Fruit fly (Drosophila melanogaster) whole organism, embryonic: Measurements from ENCODE around the gene rau.

Experiments used
- Asciz ChIP-seq: fragments of 200-800 bp; sonication (Bioruptor generic); optimal IDR thresholded peaks from 2 replicates; lab custom pipeline; 2017; ENCODE audit warnings: missing biosample characterization, mild to moderate bottlenecking, missing genetic modification characterization, missing genetic modification reagents
- CG10147 ChIP-seq: fragments of 200-800 bp; sonication (Bioruptor generic); optimal IDR thresholded peaks from 2 replicates; lab custom pipeline; 2019; ENCODE audit warnings: missing biosample characterization, mild to moderate bottlenecking, missing genetic modification characterization, moderate library complexity
- CG10543 ChIP-seq: fragments of 200-800 bp; sonication (Bioruptor generic); optimal IDR thresholded peaks from 3 replicates; lab custom pipeline; 2017; ENCODE audit warnings: missing biosample characterization, mild to moderate bottlenecking, missing genetic modification characterization, moderate library complexity
- CG11695 ChIP-seq: fragments of 200-800 bp; sonication (Bioruptor generic); IDR thresholded peaks from 3 replicates; pipeline ENCODE4 v1.3.6; 2022; ENCODE audit warnings: missing biosample characterization, missing genetic modification characterization
- CG11723 ChIP-seq: fragments of 200-800 bp; sonication (Bioruptor generic); optimal IDR thresholded peaks from 2 replicates; lab custom pipeline; 2017; ENCODE audit warnings: missing biosample characterization, mild to moderate bottlenecking, missing genetic modification characterization
- CG12659 ChIP-seq: fragments of 200-800 bp; sonication (Bioruptor generic); optimal IDR thresholded peaks from 3 replicates; lab custom pipeline; 2017; ENCODE audit warnings: mild to moderate bottlenecking, missing biosample characterization, missing genetic modification reagents, missing genetic modification characterization
- CG12942 ChIP-seq: fragments of 200-800 bp; sonication (Bioruptor generic); optimal IDR thresholded peaks from 3 replicates; lab custom pipeline; 2016; ENCODE audit warnings: missing biosample characterization, missing genetic modification characterization
- CG14050 ChIP-seq: fragments of 200-800 bp; sonication (Bioruptor generic); IDR thresholded peaks from 3 replicates; pipeline ENCODE4 v1.3.6; 2022; ENCODE audit warnings: missing biosample characterization, missing genetic modification characterization
- CG14710 ChIP-seq: fragments of 200-800 bp; sonication (Bioruptor generic); optimal IDR thresholded peaks from 3 replicates; lab custom pipeline; 2019; ENCODE audit warnings: missing biosample characterization, mild to moderate bottlenecking, missing genetic modification characterization, moderate library complexity
- CG16815 ChIP-seq: fragments of 200-800 bp; sonication (Bioruptor generic); optimal IDR thresholded peaks from 3 replicates; lab custom pipeline; 2017; ENCODE audit warnings: missing biosample characterization, mild to moderate bottlenecking, missing genetic modification characterization
- CG17912 ChIP-seq: fragments of 200-800 bp; sonication (Bioruptor generic); optimal IDR thresholded peaks from 2 replicates; lab custom pipeline; 2018; ENCODE audit warnings: missing biosample characterization, mild to moderate bottlenecking, missing genetic modification characterization
- CG2116 ChIP-seq: fragments of 200-800 bp; sonication (Bioruptor generic); optimal IDR thresholded peaks from 3 replicates; lab custom pipeline; 2018; ENCODE audit warnings: missing biosample characterization, mild to moderate bottlenecking, missing genetic modification characterization
- CG2129 ChIP-seq: fragments of 200-800 bp; sonication (Bioruptor generic); IDR thresholded peaks from 2 replicates; pipeline ENCODE4 v1.3.6; 2022; ENCODE audit warnings: missing biosample characterization, missing genetic modification characterization; ENCODE audit not compliant: partially characterized antibody
- CG2678 ChIP-seq: fragments of 200-800 bp; sonication (Bioruptor generic); optimal IDR thresholded peaks from 3 replicates; lab custom pipeline; 2019; ENCODE audit warnings: missing biosample characterization, mild to moderate bottlenecking, missing genetic modification characterization, moderate library complexity
- CG31441 ChIP-seq: fragments of 200-800 bp; sonication (Bioruptor generic); IDR thresholded peaks from 2 replicates; pipeline ENCODE4 v1.3.6; 2022; ENCODE audit warnings: missing biosample characterization, missing genetic modification characterization
- CG9215 ChIP-seq: fragments of 200-800 bp; sonication (Bioruptor generic); IDR thresholded peaks from 2 replicates; pipeline ENCODE4 v1.3.6; 2022; ENCODE audit warnings: missing biosample characterization, missing genetic modification characterization
- D ChIP-seq, 2 experiments: fragments of 200-800 bp in 1 of 2; fragments of >200 bp in 1 of 2; sonication (Bioruptor generic) in 1 of 2; optimal IDR thresholded peaks; 2 replicates in 1 of 2; 3 replicates in 1 of 2; lab custom pipeline; 2017; ENCODE audit warnings: mild to moderate bottlenecking in 1 of 2, missing biosample characterization in 1 of 2, missing genetic modification characterization in 1 of 2, missing genetic modification reagents in 1 of 2
- D19A ChIP-seq: fragments of 200-800 bp; optimal IDR thresholded peaks from 3 replicates; lab custom pipeline; 2019; ENCODE audit warnings: missing biosample characterization, mild to moderate bottlenecking, missing genetic modification characterization, moderate library complexity
- Dek ChIP-seq: fragments of 200-800 bp; sonication (Bioruptor generic); optimal IDR thresholded peaks from 3 replicates; lab custom pipeline; 2019; ENCODE audit warnings: missing biosample characterization, mild to moderate bottlenecking, missing genetic modification characterization, moderate library complexity
- Ets97D ChIP-seq: fragments of 200-800 bp; sonication (Bioruptor generic); optimal IDR thresholded peaks from 3 replicates; lab custom pipeline; 2016; ENCODE audit warnings: missing biosample characterization, missing genetic modification characterization
- H15 ChIP-seq: fragments of 200-800 bp; sonication (Bioruptor generic); IDR thresholded peaks from 3 replicates; pipeline ENCODE4 v1.3.6; 2022; ENCODE audit warnings: missing biosample characterization, missing genetic modification characterization
- Mad ChIP-seq: fragments of 200-800 bp; sonication (Bioruptor generic); optimal IDR thresholded peaks from 2 replicates; lab custom pipeline; 2016; ENCODE audit warnings: missing biosample characterization, missing genetic modification characterization
- Meics ChIP-seq: fragments of 200-800 bp; sonication (Bioruptor generic); optimal IDR thresholded peaks from 2 replicates; lab custom pipeline; 2017; ENCODE audit warnings: missing biosample characterization, mild to moderate bottlenecking, missing genetic modification characterization
- Oaz ChIP-seq: fragments of 200-800 bp; sonication (Bioruptor generic); IDR thresholded peaks from 2 replicates; pipeline ENCODE4 v1.3.6; 2022; ENCODE audit warnings: missing biosample characterization, missing genetic modification characterization
- Rx ChIP-seq: fragments of 200-800 bp; sonication (Bioruptor generic); IDR thresholded peaks from 2 replicates; pipeline ENCODE4 v1.3.6; 2022; ENCODE audit warnings: missing biosample characterization, missing genetic modification characterization
- Side ChIP-seq: fragments of 200-800 bp; sonication (Bioruptor generic); optimal IDR thresholded peaks from 2 replicates; lab custom pipeline; 2016; ENCODE audit warnings: missing biosample characterization, missing genetic modification characterization
- amos ChIP-seq: fragments of 200-800 bp; sonication (Bioruptor generic); IDR thresholded peaks from 2 replicates; pipeline ENCODE4 v1.3.6; 2022; ENCODE audit warnings: missing biosample characterization, missing genetic modification characterization; ENCODE audit not compliant: partially characterized antibody
- ara ChIP-seq: fragments of 200-800 bp; sonication (Bioruptor generic); IDR thresholded peaks from 2 replicates; pipeline ENCODE4 v1.3.6; 2022; ENCODE audit warnings: missing biosample characterization, missing genetic modification characterization
- ash1 ChIP-seq: fragments of 200-800 bp; sonication (Bioruptor generic); optimal IDR thresholded peaks from 2 replicates; lab custom pipeline; 2018; ENCODE audit warnings: missing biosample characterization, mild to moderate bottlenecking, missing genetic modification characterization
- bigmax ChIP-seq: fragments of 200-800 bp; sonication (Bioruptor generic); optimal IDR thresholded peaks from 2 replicates; lab custom pipeline; 2018; ENCODE audit warnings: missing biosample characterization, mild to moderate bottlenecking, missing genetic modification characterization
- bsh ChIP-seq, 2 experiments: fragments of 200-800 bp; sonication (Bioruptor generic); optimal IDR thresholded peaks; 2 replicates each; lab custom pipeline; 2017 to 2018; ENCODE audit warnings: mild to moderate bottlenecking in 2 of 2, missing biosample characterization in 2 of 2, missing genetic modification characterization in 2 of 2, moderate library complexity in 1 of 2
- ci ChIP-seq: fragments of 200-800 bp; sonication (Bioruptor generic); IDR thresholded peaks from 3 replicates; pipeline ENCODE4 v1.3.6; 2022; ENCODE audit warnings: missing biosample characterization, missing genetic modification characterization
- cwo ChIP-seq: fragments of 200-800 bp; sonication (Bioruptor generic); optimal IDR thresholded peaks from 3 replicates; lab custom pipeline; 2017; ENCODE audit warnings: missing biosample characterization, missing genetic modification characterization, mild to moderate bottlenecking, moderate library complexity, missing genetic modification reagents
- dimm ChIP-seq: fragments of 200-800 bp; sonication (Bioruptor generic); IDR thresholded peaks from 2 replicates; pipeline ENCODE4 v1.3.6; 2022; ENCODE audit warnings: missing biosample characterization, missing genetic modification characterization
- dmrt99B ChIP-seq: fragments of 200-800 bp; sonication (Bioruptor generic); optimal IDR thresholded peaks from 2 replicates; lab custom pipeline; 2018; ENCODE audit warnings: missing biosample characterization, mild to moderate bottlenecking, missing genetic modification characterization, moderate library complexity
- lilli ChIP-seq: fragments of 200-800 bp; sonication (Bioruptor generic); optimal IDR thresholded peaks from 3 replicates; lab custom pipeline; 2016; ENCODE audit warnings: missing biosample characterization, missing genetic modification characterization
- lmd ChIP-seq: fragments of 200-800 bp; sonication (Bioruptor generic); IDR thresholded peaks from 2 replicates; pipeline ENCODE4 v1.3.6; 2022; ENCODE audit warnings: missing biosample characterization, missing genetic modification characterization
- nerfin-2 ChIP-seq: fragments of 200-800 bp; sonication (Bioruptor generic); IDR thresholded peaks from 2 replicates; pipeline ENCODE4 v1.3.6; 2022; ENCODE audit warnings: missing biosample characterization, missing genetic modification characterization; ENCODE audit not compliant: partially characterized antibody
- pros ChIP-seq: fragments of 200-800 bp; sonication (Bioruptor generic); optimal IDR thresholded peaks from 3 replicates; lab custom pipeline; 2019; ENCODE audit warnings: missing biosample characterization, mild to moderate bottlenecking, missing genetic modification characterization, moderate library complexity
- ro ChIP-seq: fragments of 200-800 bp; sonication (Bioruptor generic); IDR thresholded peaks from 2 replicates; pipeline ENCODE4 v1.3.6; 2022; ENCODE audit warnings: missing biosample characterization, missing genetic modification characterization
- row ChIP-seq: fragments of 200-800 bp; sonication (Bioruptor generic); IDR thresholded peaks from 3 replicates; pipeline ENCODE4 v1.3.6; 2022; ENCODE audit warnings: missing biosample characterization, missing genetic modification characterization
- slp2 ChIP-seq: fragments of 200-800 bp; sonication (Bioruptor generic); optimal IDR thresholded peaks from 2 replicates; lab custom pipeline; 2016; ENCODE audit warnings: missing biosample characterization, missing genetic modification characterization
- sug ChIP-seq: fragments of 200-800 bp; optimal IDR thresholded peaks from 2 replicates; lab custom pipeline; 2019; ENCODE audit warnings: missing biosample characterization, mild to moderate bottlenecking, missing genetic modification characterization, moderate library complexity
- tin ChIP-seq: fragments of 200-800 bp; sonication (Bioruptor generic); optimal IDR thresholded peaks from 3 replicates; lab custom pipeline; 2016; ENCODE audit warnings: missing biosample characterization, missing genetic modification characterization
- tna ChIP-seq: fragments of 200-800 bp; sonication (Bioruptor generic); IDR thresholded peaks from 2 replicates; pipeline ENCODE4 v1.3.6; 2022; ENCODE audit warnings: missing biosample characterization, missing genetic modification characterization; ENCODE audit not compliant: partially characterized antibody
- tup ChIP-seq: fragments of 200-800 bp; sonication (Bioruptor generic); optimal IDR thresholded peaks from 2 replicates; lab custom pipeline; 2016; ENCODE audit warnings: missing biosample characterization, mild to moderate bottlenecking, missing genetic modification characterization, moderate library complexity
- vfl ChIP-seq: fragments of 200-800 bp; sonication (Bioruptor generic); optimal IDR thresholded peaks from 2 replicates; lab custom pipeline; 2016; ENCODE audit warnings: missing biosample characterization, missing genetic modification characterization

The rau gene

DNA sequence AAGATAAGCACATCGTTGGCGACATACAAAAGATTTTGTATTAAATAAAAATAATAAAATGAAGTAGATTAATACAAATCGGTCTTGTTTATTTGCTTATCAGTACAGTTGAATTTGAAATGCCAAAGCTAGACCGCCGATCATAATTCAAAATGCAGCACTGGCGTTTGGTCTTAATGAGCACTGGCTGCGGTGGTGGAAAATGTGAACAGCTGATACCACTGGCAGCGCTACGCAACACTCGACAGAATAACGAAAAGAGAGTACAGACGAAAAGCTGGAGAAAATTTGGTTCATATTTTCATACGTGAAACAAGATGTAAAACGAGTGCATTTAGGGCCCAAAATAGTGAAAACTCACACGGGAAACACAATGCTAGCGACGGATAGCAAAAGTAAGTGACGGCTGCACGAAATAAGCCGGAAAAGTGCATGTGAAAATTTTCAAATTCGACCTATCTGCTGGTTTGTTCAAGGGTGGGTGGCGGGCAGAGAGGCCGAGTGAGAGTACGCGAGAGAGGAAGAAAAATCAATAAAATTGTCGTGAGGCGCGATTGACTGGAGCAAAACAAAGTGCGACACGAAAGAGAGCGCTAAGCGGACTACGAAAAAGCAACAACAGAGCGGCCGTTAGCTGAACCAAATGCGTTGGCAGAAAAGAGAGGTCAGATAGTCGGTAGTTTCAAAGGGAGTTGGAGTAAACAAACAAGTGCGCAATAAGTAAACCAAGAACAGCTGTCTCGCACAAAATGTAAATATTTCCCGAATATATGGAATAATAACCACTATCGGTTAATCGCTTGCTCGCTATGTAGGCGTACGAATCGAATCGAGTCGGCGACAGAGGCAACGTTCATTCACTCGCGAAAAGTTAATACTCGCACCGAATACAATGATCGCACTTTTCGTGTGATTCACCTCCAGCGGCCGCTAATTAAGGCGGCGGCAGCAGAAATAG, 27.9 kb upstream of the rau start, which contains the start of gene bchs (continued):
- no peak for TF ChIP-seq CG31441
- no peak for TF ChIP-seq CG9215 (GFP tag; lab: Robert Waterston, UW)
- peak; percentile 34; the same call in 1 of the 2 replicates for TF ChIP-seq lmd (GFP tag; lab: Robert Waterston, UW)
- peak; percentile 96 for TF ChIP-seq CG10543 (GFP tag; lab: Kevin White, UChicago)
- peak; percentile 85 for TF ChIP-seq CG11695 (GFP tag; lab: Robert Waterston, UW)
- peak; percentile 97 for TF ChIP-seq ci (GFP tag; lab: Robert Waterston, UW)
- peak; percentile 90 for TF ChIP-seq CG2678
- peak; percentile 43 for TF ChIP-seq lilli (GFP tag; lab: Kevin White, UChicago)
- peak; percentile 82 for TF ChIP-seq CG14050 (GFP tag; lab: Robert Waterston, UW)
- TF ChIP-seq tin (GFP tag; lab: Kevin White, UChicago) = peak; percentile 41
- TF ChIP-seq CG16815 (GFP tag; lab: Kevin White, UChicago) = no peak
- peak; percentile 92 for TF ChIP-seq CG11723 (GFP tag; lab: Kevin White, UChicago)
- peak; percentile 33; the same call in 1 of the 2 replicates for TF ChIP-seq dimm
- peak; percentile 76 for TF ChIP-seq CG14710 (tag; lab: Kevin White, UChicago)
- TF ChIP-seq row (GFP tag; lab: Robert Waterston, UW) = peak; percentile 30; the same call in 1 of the 3 replicates
- TF ChIP-seq Side (GFP tag; lab: Kevin White, UChicago) = peak; percentile 87
- TF ChIP-seq Rx (GFP tag; lab: Robert Waterston, UW) = peak; percentile 58
- TF ChIP-seq vfl (GFP tag; lab: Kevin White, UChicago) = no peak
- TF ChIP-seq H15 (GFP tag; lab: Robert Waterston, UW) = no peak
- peak; percentile 72 for TF ChIP-seq Mad (GFP tag; lab: Kevin White, UChicago)
- TF ChIP-seq sug (tag; lab: Kevin White, UChicago) = no peak
- peak; percentile 73 for TF ChIP-seq tup (GFP tag; lab: Kevin White, UChicago)
- peak in 1 of 2 experiments; percentile 91 for TF ChIP-seq bsh (GFP tag; optimal IDR thresholded peaks at IDR 0.05; lab: Kevin White, UChicago)
- peak; percentile 77 for TF ChIP-seq Dek
- TF ChIP-seq Asciz (GFP tag; lab: Kevin White, UChicago) = peak; percentile 99
- no peak; the same call in 1 of the 2 replicates for TF ChIP-seq amos
- peak; percentile 13 for TF ChIP-seq pros
- peak; percentile 77 for TF ChIP-seq CG10147 (GFP tag; lab: Kevin White, UChicago)
- no peak for TF ChIP-seq CG2129
- no peak for TF ChIP-seq ro
- TF ChIP-seq D (optimal IDR thresholded peaks at IDR 0.05; lab: Kevin White, UChicago) = no peak
- peak; percentile 89 for TF ChIP-seq D (GFP tag; optimal IDR thresholded peaks at IDR 0.05; lab: Kevin White, UChicago)
- TF ChIP-seq cwo (GFP tag; lab: Kevin White, UChicago) = peak; percentile 86
- TF ChIP-seq ash1 (GFP tag; lab: Kevin White, UChicago) = peak; percentile 87
- no peak for TF ChIP-seq D19A (tag; lab: Kevin White, UChicago)
- peak; percentile 92 for TF ChIP-seq CG17912 (GFP tag; lab: Kevin White, UChicago)
- TF ChIP-seq ara (GFP tag; lab: Robert Waterston, UW) = peak; percentile 79; the same call in 1 of the 2 replicates
- peak; percentile 39 for TF ChIP-seq Ets97D (GFP tag; lab: Kevin White, UChicago)
- TF ChIP-seq tna (GFP tag; lab: Robert Waterston, UW) = no peak
- peak; percentile 85 for TF ChIP-seq CG12942 (GFP tag; lab: Kevin White, UChicago)
- peak; percentile 89 for TF ChIP-seq CG12659 (GFP tag; lab: Kevin White, UChicago)
- no peak for TF ChIP-seq nerfin-2 (GFP tag; lab: Robert Waterston, UW)
- TF ChIP-seq bigmax (GFP tag; lab: Kevin White, UChicago) = peak; percentile 77
- TF ChIP-seq Meics (GFP tag; lab: Kevin White, UChicago) = peak; percentile 88
- TF ChIP-seq slp2 (GFP tag; lab: Kevin White, UChicago) = peak; percentile 64
- no peak for TF ChIP-seq dmrt99B (tag; lab: Kevin White, UChicago)
- no peak for TF ChIP-seq Oaz (GFP tag; lab: Robert Waterston, UW)
- TF ChIP-seq CG2116 (GFP tag; lab: Kevin White, UChicago) = peak; percentile 100
